Worm (Caenorhabditis elegans) whole organism, mixed stage, embryonic: ENCODE results near the gene F09G8.10.

Experiments
- M03D4.4 ChIP-seq: sonication (generic microtip); optimal IDR thresholded peaks from 2 replicates; lab custom pipeline; 2017; ENCODE audit warnings: mild to moderate bottlenecking, missing genetic modification characterization, missing compliant biosample characterization
- bed-3 ChIP-seq: fragments of 200-800 bp; sonication (Bioruptor generic); optimal IDR thresholded peaks from 3 replicates; lab custom pipeline; 2018; ENCODE audit warnings: mild to moderate bottlenecking, missing genetic modification characterization, moderate library complexity, missing compliant biosample characterization
- blmp-1 ChIP-seq: fragments of 150-350 bp; optimal IDR thresholded peaks from 2 replicates; lab custom pipeline; 2014; ENCODE audit warnings: missing biosample characterization, missing genetic modification characterization
- ceh-39 ChIP-seq: fragments of 150-350 bp; optimal IDR thresholded peaks from 2 replicates; lab custom pipeline; 2014; ENCODE audit warnings: missing biosample characterization, missing genetic modification characterization
- ceh-43 ChIP-seq: fragments of 200-800 bp; sonication (Bioruptor generic); optimal IDR thresholded peaks from 2 replicates; lab custom pipeline; 2018; ENCODE audit warnings: mild to moderate bottlenecking, missing genetic modification characterization, moderate library complexity, missing compliant biosample characterization
- ceh-83 ChIP-seq: fragments of 200-800 bp; sonication (Bioruptor generic); optimal IDR thresholded peaks from 2 replicates; lab custom pipeline; 2018; ENCODE audit warnings: mild to moderate bottlenecking, missing genetic modification characterization, missing compliant biosample characterization
- ces-1 ChIP-seq: fragments of 150-350 bp; optimal IDR thresholded peaks from 2 replicates; lab custom pipeline; 2014; ENCODE audit warnings: missing biosample characterization, missing genetic modification reagents, missing genetic modification characterization
- cnd-1 ChIP-seq: fragments of 200-800 bp; sonication (Bioruptor generic); optimal IDR thresholded peaks from 2 replicates; lab custom pipeline; 2018; ENCODE audit warnings: mild to moderate bottlenecking, missing genetic modification characterization, missing compliant biosample characterization
- drap-1 ChIP-seq: fragments of 200-800 bp; sonication (Bioruptor generic); optimal IDR thresholded peaks from 3 replicates; lab custom pipeline; 2018; ENCODE audit warnings: mild to moderate bottlenecking, missing genetic modification characterization, missing compliant biosample characterization
- flh-1 ChIP-seq: fragments of 200-800 bp; sonication (Bioruptor generic); optimal IDR thresholded peaks from 2 replicates; lab custom pipeline; 2018; ENCODE audit warnings: mild to moderate bottlenecking, missing genetic modification characterization, moderate library complexity, missing compliant biosample characterization
- ham-2 ChIP-seq: fragments of 200-800 bp; sonication (Bioruptor generic); optimal IDR thresholded peaks from 2 replicates; lab custom pipeline; 2018; ENCODE audit warnings: mild to moderate bottlenecking, missing genetic modification characterization, missing compliant biosample characterization
- hlh-1 ChIP-seq: fragments of 150-350 bp; optimal IDR thresholded peaks from 2 replicates; lab custom pipeline; 2014; ENCODE audit warnings: missing biosample characterization, missing genetic modification reagents, missing genetic modification characterization
- lin-13 ChIP-seq: fragments of 150-350 bp; optimal IDR thresholded peaks from 2 replicates; lab custom pipeline; 2014; ENCODE audit warnings: missing biosample characterization, missing genetic modification characterization
- lin-32 ChIP-seq: fragments of 200-800 bp; sonication (Bioruptor generic); optimal IDR thresholded peaks from 2 replicates; lab custom pipeline; 2018; ENCODE audit warnings: mild to moderate bottlenecking, missing genetic modification characterization, missing compliant biosample characterization
- lsy-2 ChIP-seq: fragments of 150-350 bp; optimal IDR thresholded peaks from 2 replicates; lab custom pipeline; 2014; ENCODE audit warnings: missing biosample characterization, missing genetic modification characterization
- mep-1 ChIP-seq: fragments of 150-350 bp; optimal IDR thresholded peaks from 2 replicates; lab custom pipeline; 2017; ENCODE audit warnings: missing biosample characterization, missing genetic modification reagents, missing genetic modification characterization, inconsistent platforms
- mls-2 ChIP-seq: sonication (generic microtip); optimal IDR thresholded peaks from 2 replicates; lab custom pipeline; 2016; ENCODE audit warnings: mild to moderate bottlenecking, missing genetic modification characterization, moderate library complexity, missing compliant biosample characterization
- nhr-12 ChIP-seq: fragments of 150-350 bp; optimal IDR thresholded peaks from 2 replicates; lab custom pipeline; 2014; ENCODE audit warnings: missing biosample characterization, missing genetic modification characterization
- nhr-2 ChIP-seq: fragments of 150-350 bp; optimal IDR thresholded peaks from 2 replicates; lab custom pipeline; 2014; ENCODE audit warnings: missing biosample characterization, missing genetic modification characterization
- nhr-237 ChIP-seq: fragments of 150-350 bp; optimal IDR thresholded peaks from 2 replicates; lab custom pipeline; 2014; ENCODE audit warnings: missing biosample characterization, missing genetic modification characterization
- nhr-28 ChIP-seq: fragments of 150-350 bp; optimal IDR thresholded peaks from 2 replicates; lab custom pipeline; 2014; ENCODE audit warnings: missing biosample characterization, missing genetic modification characterization
- nhr-76 ChIP-seq: sonication (generic microtip); optimal IDR thresholded peaks from 2 replicates; lab custom pipeline; 2017; ENCODE audit warnings: missing biosample characterization, missing genetic modification characterization
- sem-2 ChIP-seq: fragments of 200-800 bp; sonication (Bioruptor generic); optimal IDR thresholded peaks from 2 replicates; lab custom pipeline; 2018; ENCODE audit warnings: mild to moderate bottlenecking, missing genetic modification characterization, missing compliant biosample characterization
- sptf-1 ChIP-seq: sonication (generic microtip); optimal IDR thresholded peaks from 2 replicates; lab custom pipeline; 2017; ENCODE audit warnings: mild to moderate bottlenecking, missing genetic modification characterization, moderate library complexity, missing compliant biosample characterization
- tbx-8 ChIP-seq: fragments of 200-800 bp; sonication (Bioruptor generic); optimal IDR thresholded peaks from 2 replicates; lab custom pipeline; 2018; ENCODE audit warnings: mild to moderate bottlenecking, missing genetic modification characterization, moderate library complexity, missing compliant biosample characterization
- unc-120 ChIP-seq: sonication (generic microtip); optimal IDR thresholded peaks from 2 replicates; lab custom pipeline; 2017; ENCODE audit warnings: missing genetic modification characterization, missing compliant biosample characterization; ENCODE audit not compliant: poor library complexity, severe bottlenecking
- unc-39 ChIP-seq: fragments of 150-350 bp; optimal IDR thresholded peaks from 2 replicates; lab custom pipeline; 2014; ENCODE audit warnings: missing biosample characterization, missing genetic modification characterization
- unc-62 ChIP-seq: fragments of 150-350 bp; optimal IDR thresholded peaks from 2 replicates; lab custom pipeline; 2014; ENCODE audit warnings: missing biosample characterization, missing genetic modification reagents, missing genetic modification characterization
- zip-8 ChIP-seq: fragments of 150-350 bp; optimal IDR thresholded peaks from 2 replicates; lab custom pipeline; 2014; ENCODE audit warnings: missing biosample characterization, missing genetic modification characterization
- ztf-11 ChIP-seq: fragments of 150-350 bp; optimal IDR thresholded peaks from 2 replicates; lab custom pipeline; 2014; ENCODE audit warnings: missing biosample characterization, missing genetic modification characterization

F09G8.10 gene

ce11 chrIII:8235880-8236279, 36.1 kb downstream of the F09G8.10 start, which contains the start of gene C02F5.5:
C02F5.5 (plus strand) TSS chrIII:8236180.
- TF ChIP-seq bed-3 (GFP tag; lab: Kevin White, UChicago) (no peak), mls-2 (no peak), sem-2 (no peak), unc-39 (tag; lab: Kevin White, UChicago) (no peak), ceh-43 (GFP tag; lab: Kevin White, UChicago) (no peak), nhr-12 (tag; lab: Kevin White, UChicago) (no peak), ztf-11 (no peak), nhr-2 (tag; lab: Kevin White, UChicago) (no peak), ham-2 (GFP tag; lab: Kevin White, UChicago) (no peak), lin-32 (GFP tag; lab: Kevin White, UChicago) (no peak), drap-1 (GFP tag; lab: Kevin White, UChicago) (no peak), nhr-28 (tag; lab: Kevin White, UChicago) (no peak), hlh-1 (tag; lab: Kevin White, UChicago) (no peak), nhr-237 (tag; lab: Kevin White, UChicago) (no peak), blmp-1 (tag; lab: Kevin White, UChicago) (no peak), lsy-2 (tag; lab: Kevin White, UChicago) (no peak), ceh-39 (tag; lab: Kevin White, UChicago) (no peak), tbx-8 (GFP tag; lab: Kevin White, UChicago) (no peak), flh-1 (GFP tag; lab: Kevin White, UChicago) (no peak)

ce11 chrIII:8235358-8235757, 36.6 kb downstream of the F09G8.10 start, which contains the start of gene C02F5.14:
C02F5.14 (minus strand) TSS chrIII:8235514.
- no peak for TF ChIP-seq sptf-1 (tag; lab: Kevin White, UChicago)
- no peak for TF ChIP-seq ham-2 (GFP tag; lab: Kevin White, UChicago)
- TF ChIP-seq M03D4.4 (tag; lab: Kevin White, UChicago) = no peak
- no peak for TF ChIP-seq lin-32 (GFP tag; lab: Kevin White, UChicago)
- no peak for TF ChIP-seq unc-120 (tag; lab: Kevin White, UChicago)
- TF ChIP-seq mls-2 = no peak
- TF ChIP-seq ztf-11 = no peak
- TF ChIP-seq cnd-1 = no peak
- TF ChIP-seq drap-1 (GFP tag; lab: Kevin White, UChicago) = no peak
- TF ChIP-seq nhr-2 (tag; lab: Kevin White, UChicago) = no peak
- TF ChIP-seq bed-3 (GFP tag; lab: Kevin White, UChicago) = no peak

- TF ChIP-seq mep-1 = no peak
- TF ChIP-seq flh-1 (GFP tag; lab: Kevin White, UChicago) = no peak
- TF ChIP-seq nhr-2 (tag; lab: Kevin White, UChicago) = no peak
- TF ChIP-seq unc-120 (tag; lab: Kevin White, UChicago) = no peak
- no peak for TF ChIP-seq lin-13
- no peak for TF ChIP-seq sem-2
- no peak for TF ChIP-seq zip-8 (tag; lab: Kevin White, UChicago)
- TF ChIP-seq ces-1 (GFP tag; lab: Kevin White, UChicago) = no peak
- no peak for TF ChIP-seq blmp-1 (tag; lab: Kevin White, UChicago)
- no peak for TF ChIP-seq unc-62 (GFP tag; lab: Kevin White, UChicago)
- no peak for TF ChIP-seq nhr-12 (tag; lab: Kevin White, UChicago)
- no peak for TF ChIP-seq unc-39 (tag; lab: Kevin White, UChicago)
- no peak for TF ChIP-seq sptf-1 (tag; lab: Kevin White, UChicago)
- no peak for TF ChIP-seq nhr-237 (tag; lab: Kevin White, UChicago)
- no peak for TF ChIP-seq nhr-28 (tag; lab: Kevin White, UChicago)
These were observed 39.3 kb downstream of the F09G8.10 start, which contains the start of gene henn-1 for ce11 chrIII:8232634-8233033. henn-1 (plus strand) TSS chrIII:8232651.

DNA sequence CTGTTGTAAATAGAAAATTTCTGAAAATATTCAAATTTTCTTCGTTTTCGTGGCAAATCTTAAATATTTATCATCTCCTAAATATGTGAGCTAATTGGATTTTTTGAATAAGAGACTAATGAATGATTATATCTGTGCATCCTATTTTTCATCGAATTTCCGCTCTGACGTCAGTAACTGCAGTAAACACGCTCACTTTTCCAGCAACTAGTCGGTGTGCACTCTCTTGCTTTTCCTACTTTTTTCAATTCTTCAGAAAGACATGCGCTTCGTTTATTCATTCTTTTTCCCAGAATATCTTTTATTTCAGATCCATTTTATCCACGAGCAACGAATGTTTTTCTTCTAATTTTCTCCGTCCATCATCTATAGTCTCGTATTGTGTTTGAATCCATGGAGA, 42.5 kb downstream of the F09G8.10 start:
- TF ChIP-seq ztf-11 = no peak
- TF ChIP-seq ceh-39 (tag; lab: Kevin White, UChicago) = no peak
- no peak for TF ChIP-seq ham-2 (GFP tag; lab: Kevin White, UChicago)
- TF ChIP-seq mep-1 = no peak
- no peak for TF ChIP-seq nhr-237 (tag; lab: Kevin White, UChicago)
- TF ChIP-seq unc-120 (tag; lab: Kevin White, UChicago) = no peak

DNA sequence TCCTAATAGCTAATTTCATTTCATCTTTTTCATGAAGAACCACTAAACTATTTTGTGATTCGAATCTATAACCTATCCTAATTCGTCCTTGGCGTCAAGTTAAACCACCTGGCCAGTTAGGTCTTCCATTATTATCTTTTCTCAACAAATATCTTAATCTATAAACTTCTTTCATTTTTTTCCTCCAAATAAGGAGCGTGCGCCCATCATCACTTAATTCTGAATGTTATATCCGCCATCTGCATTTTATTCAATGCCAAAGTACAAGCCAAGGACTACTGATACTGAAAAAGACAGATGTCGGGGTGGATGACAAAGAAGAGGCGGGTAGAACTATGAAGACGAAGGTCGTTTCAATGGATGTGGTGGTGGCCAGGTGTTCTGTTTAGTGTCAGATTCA, 43.1 kb downstream of the F09G8.10 start:
- TF ChIP-seq nhr-76 (tag; lab: Kevin White, UChicago) = no peak
- no peak for TF ChIP-seq M03D4.4 (tag; lab: Kevin White, UChicago)
- no peak for TF ChIP-seq nhr-2 (tag; lab: Kevin White, UChicago)
- TF ChIP-seq ceh-83 (GFP tag; lab: Kevin White, UChicago) = no peak
- TF ChIP-seq unc-62 (GFP tag; lab: Kevin White, UChicago) = no peak
- no peak for TF ChIP-seq hlh-1 (tag; lab: Kevin White, UChicago)
- no peak for TF ChIP-seq unc-120 (tag; lab: Kevin White, UChicago)
- no peak for TF ChIP-seq nhr-237 (tag; lab: Kevin White, UChicago)
- TF ChIP-seq ham-2 (GFP tag; lab: Kevin White, UChicago) = no peak
- TF ChIP-seq mep-1 = no peak
- no peak for TF ChIP-seq tbx-8 (GFP tag; lab: Kevin White, UChicago)
- no peak for TF ChIP-seq ceh-39 (tag; lab: Kevin White, UChicago)
- no peak for TF ChIP-seq unc-39 (tag; lab: Kevin White, UChicago)
